Fruit fly (Drosophila melanogaster) whole organism, embryonic: Measurements from ENCODE around the gene CG13840.

ENCODE experiments used
- ATbp ChIP-seq: fragments of 200-800 bp; sonication (Bioruptor generic); optimal IDR thresholded peaks from 2 replicates; lab custom pipeline; 2017; ENCODE audit warnings: missing biosample characterization, mild to moderate bottlenecking, missing genetic modification characterization, missing genetic modification reagents
- CG11085 ChIP-seq: fragments of 200-800 bp; sonication (Bioruptor generic); IDR thresholded peaks from 2 replicates; pipeline ENCODE4 v1.3.6; 2022; ENCODE audit warnings: missing biosample characterization, missing genetic modification characterization
- CG11398 ChIP-seq: fragments of 200-800 bp; sonication (Bioruptor generic); optimal IDR thresholded peaks from 2 replicates; lab custom pipeline; 2016; ENCODE audit warnings: missing biosample characterization, missing genetic modification characterization
- CG11456 ChIP-seq: fragments of 200-800 bp; sonication (Bioruptor generic); IDR thresholded peaks from 3 replicates; pipeline ENCODE4 v1.3.6; 2022; ENCODE audit warnings: missing biosample characterization, missing genetic modification characterization
- CG11560 ChIP-seq: fragments of 200-800 bp; sonication (Bioruptor generic); IDR thresholded peaks from 3 replicates; pipeline ENCODE4 v1.3.6; 2022; ENCODE audit warnings: missing biosample characterization, missing genetic modification characterization
- CG11696 ChIP-seq: fragments of 200-800 bp; sonication (Bioruptor generic); IDR thresholded peaks from 2 replicates; pipeline ENCODE4 v1.3.6; 2022; ENCODE audit warnings: missing biosample characterization, missing genetic modification characterization
- CG11723 ChIP-seq: fragments of 200-800 bp; sonication (Bioruptor generic); optimal IDR thresholded peaks from 2 replicates; lab custom pipeline; 2017; ENCODE audit warnings: missing biosample characterization, mild to moderate bottlenecking, missing genetic modification characterization
- CG13775 ChIP-seq: fragments of 200-800 bp; sonication (Bioruptor generic); optimal IDR thresholded peaks from 3 replicates; lab custom pipeline; 2017; ENCODE audit warnings: missing biosample characterization, mild to moderate bottlenecking, missing genetic modification characterization
- CG14860 ChIP-seq: fragments of 200-800 bp; sonication (Bioruptor generic); IDR thresholded peaks from 3 replicates; pipeline ENCODE4 v1.3.6; 2022; ENCODE audit warnings: missing biosample characterization, missing genetic modification characterization; ENCODE audit not compliant: partially characterized antibody
- CG14965 ChIP-seq: fragments of 200-800 bp; sonication (Bioruptor generic); optimal IDR thresholded peaks from 2 replicates; lab custom pipeline; 2016; ENCODE audit warnings: missing biosample characterization, missing genetic modification characterization, borderline replicate concordance
- CG15269 ChIP-seq: fragments of 200-800 bp; sonication (Bioruptor generic); optimal IDR thresholded peaks from 2 replicates; lab custom pipeline; 2018; ENCODE audit warnings: missing biosample characterization, mild to moderate bottlenecking, missing genetic modification characterization, moderate library complexity
- CG1602 ChIP-seq: fragments of 200-800 bp; sonication (Bioruptor generic); optimal IDR thresholded peaks from 3 replicates; lab custom pipeline; 2016; ENCODE audit warnings: missing biosample characterization, missing genetic modification characterization
- CG16779 ChIP-seq: fragments of 200-800 bp; sonication (Bioruptor generic); IDR thresholded peaks from 2 replicates; pipeline ENCODE4 v1.3.6; 2022; ENCODE audit warnings: missing biosample characterization, missing genetic modification characterization
- CG2116 ChIP-seq: fragments of 200-800 bp; sonication (Bioruptor generic); optimal IDR thresholded peaks from 3 replicates; lab custom pipeline; 2018; ENCODE audit warnings: missing biosample characterization, mild to moderate bottlenecking, missing genetic modification characterization
- CG33213 ChIP-seq: fragments of 200-800 bp; sonication (Bioruptor generic); optimal IDR thresholded peaks from 3 replicates; lab custom pipeline; 2016; ENCODE audit warnings: missing biosample characterization, missing genetic modification characterization
- CG33557 ChIP-seq: fragments of 200-800 bp; sonication (Bioruptor generic); optimal IDR thresholded peaks from 2 replicates; lab custom pipeline; 2019; ENCODE audit warnings: missing biosample characterization, mild to moderate bottlenecking, missing genetic modification characterization, moderate library complexity
- CG34422 ChIP-seq: fragments of 200-800 bp; sonication (Bioruptor generic); IDR thresholded peaks from 3 replicates; pipeline ENCODE4 v1.3.6; 2022; ENCODE audit warnings: missing biosample characterization, missing genetic modification characterization
- CG3838 ChIP-seq: fragments of 200-800 bp; sonication (Bioruptor generic); optimal IDR thresholded peaks from 3 replicates; lab custom pipeline; 2016; ENCODE audit warnings: missing biosample characterization, missing genetic modification characterization
- CG5953 ChIP-seq: fragments of 200-800 bp; sonication (Bioruptor generic); IDR thresholded peaks from 2 replicates; pipeline ENCODE4 v1.3.6; 2022; ENCODE audit warnings: missing biosample characterization, missing genetic modification characterization
- CG8359 ChIP-seq: fragments of 200-800 bp; sonication (Bioruptor generic); optimal IDR thresholded peaks from 2 replicates; lab custom pipeline; 2017; ENCODE audit warnings: missing biosample characterization, mild to moderate bottlenecking, missing genetic modification characterization, borderline replicate concordance
- CG9932 ChIP-seq: fragments of 200-800 bp; sonication (Bioruptor generic); IDR thresholded peaks from 2 replicates; pipeline ENCODE4 v1.3.6; 2022; ENCODE audit warnings: missing biosample characterization, missing genetic modification characterization
- D19B ChIP-seq: fragments of 200-800 bp; sonication (Bioruptor generic); optimal IDR thresholded peaks from 2 replicates; lab custom pipeline; 2017; ENCODE audit warnings: missing biosample characterization, mild to moderate bottlenecking, missing genetic modification characterization
- Dbx ChIP-seq: fragments of 200-800 bp; sonication (Bioruptor generic); IDR thresholded peaks from 3 replicates; pipeline ENCODE4 v1.3.6; 2022; ENCODE audit warnings: missing biosample characterization, missing genetic modification characterization
- Eip74EF ChIP-seq, 2 experiments: fragments of 200-800 bp in 1 of 2; fragments of >200 bp in 1 of 2; sonication (Bioruptor generic) in 1 of 2; optimal IDR thresholded peaks; 2 replicates each; lab custom pipeline; 2017 to 2019; ENCODE audit warnings: missing biosample characterization in 2 of 2, missing genetic modification characterization in 2 of 2, mild to moderate bottlenecking in 1 of 2, moderate library complexity in 1 of 2
- Fer2 ChIP-seq: fragments of 200-800 bp; sonication (Bioruptor generic); optimal IDR thresholded peaks from 2 replicates; lab custom pipeline; 2018; ENCODE audit warnings: missing biosample characterization, mild to moderate bottlenecking, missing genetic modification characterization, moderate library complexity
- H2.0 ChIP-seq: fragments of 200-800 bp; sonication (Bioruptor generic); IDR thresholded peaks from 2 replicates; pipeline ENCODE4 v1.3.6; 2022; ENCODE audit warnings: missing biosample characterization, missing genetic modification characterization
- Opbp ChIP-seq: fragments of 200-800 bp; sonication (Bioruptor generic); IDR thresholded peaks from 3 replicates; pipeline ENCODE4 v1.3.6; 2022; ENCODE audit warnings: missing biosample characterization, missing genetic modification characterization; ENCODE audit not compliant: partially characterized antibody
- PHDP ChIP-seq: fragments of 200-800 bp; sonication (Bioruptor generic); optimal IDR thresholded peaks from 3 replicates; lab custom pipeline; 2018; ENCODE audit warnings: missing biosample characterization, mild to moderate bottlenecking, missing genetic modification characterization, moderate library complexity
- Ravus ChIP-seq: fragments of 200-800 bp; sonication (Bioruptor generic); IDR thresholded peaks from 2 replicates; pipeline ENCODE4 v1.3.6; 2022; ENCODE audit warnings: missing biosample characterization, missing genetic modification characterization
- Rx ChIP-seq: fragments of 200-800 bp; sonication (Bioruptor generic); IDR thresholded peaks from 2 replicates; pipeline ENCODE4 v1.3.6; 2022; ENCODE audit warnings: missing biosample characterization, missing genetic modification characterization
- Tbp ChIP-seq: fragments of >200 bp; optimal IDR thresholded peaks from 2 replicates; lab custom pipeline; 2018; ENCODE audit warnings: missing biosample characterization, missing genetic modification characterization
- ap ChIP-seq: fragments of 200-800 bp; sonication (Bioruptor generic); IDR thresholded peaks from 2 replicates; pipeline ENCODE4 v1.3.6; 2022; ENCODE audit warnings: missing biosample characterization, missing genetic modification characterization
- chif ChIP-seq, 2 experiments: fragments of 200-800 bp; sonication (Bioruptor generic); optimal IDR thresholded peaks; 3 replicates each; lab custom pipeline; 2016; ENCODE audit warnings: missing biosample characterization in 2 of 2, missing genetic modification characterization in 2 of 2
- corto ChIP-seq: fragments of 200-800 bp; sonication (Bioruptor generic); optimal IDR thresholded peaks from 2 replicates; lab custom pipeline; 2016; ENCODE audit warnings: missing biosample characterization, mild to moderate bottlenecking, missing genetic modification characterization, moderate library complexity
- croc ChIP-seq: fragments of 200-800 bp; sonication (Bioruptor generic); conservative IDR thresholded peaks from 3 replicates; pipeline ENCODE4 v1.3.6; 2022; ENCODE audit warnings: missing biosample characterization, missing genetic modification characterization
- crp ChIP-seq, 2 experiments: fragments of 200-800 bp; sonication (Bioruptor generic); optimal IDR thresholded peaks; 2 replicates in 1 of 2; 3 replicates in 1 of 2; lab custom pipeline; 2017; ENCODE audit warnings: missing biosample characterization in 2 of 2, missing genetic modification characterization in 2 of 2, mild to moderate bottlenecking in 1 of 2, moderate library complexity in 1 of 2
- dati ChIP-seq: fragments of 200-800 bp; sonication (Bioruptor generic); IDR thresholded peaks from 2 replicates; pipeline ENCODE4 v1.3.6; 2022; ENCODE audit warnings: missing biosample characterization, missing genetic modification characterization
- gcm2 ChIP-seq: fragments of 200-800 bp; sonication (Bioruptor generic); optimal IDR thresholded peaks from 2 replicates; lab custom pipeline; 2016; ENCODE audit warnings: missing biosample characterization, missing genetic modification characterization
- grau ChIP-seq: fragments of 200-800 bp; optimal IDR thresholded peaks from 3 replicates; lab custom pipeline; 2019; ENCODE audit warnings: missing biosample characterization, mild to moderate bottlenecking, missing genetic modification characterization, moderate library complexity
- nmo ChIP-seq: fragments of 200-800 bp; sonication (Bioruptor generic); optimal IDR thresholded peaks from 2 replicates; lab custom pipeline; 2018; ENCODE audit warnings: missing biosample characterization, mild to moderate bottlenecking, missing genetic modification characterization, moderate library complexity
- phol ChIP-seq: fragments of 200-800 bp; sonication (Bioruptor generic); optimal IDR thresholded peaks from 3 replicates; lab custom pipeline; 2018; ENCODE audit warnings: missing biosample characterization, mild to moderate bottlenecking, missing genetic modification characterization, moderate library complexity
- run ChIP-seq: fragments of 200-800 bp; sonication (Bioruptor generic); optimal IDR thresholded peaks from 3 replicates; lab custom pipeline; 2018; ENCODE audit warnings: missing biosample characterization, mild to moderate bottlenecking, missing genetic modification characterization
- sc ChIP-seq, 3 experiments: fragments of >200 bp in 2 of 3; fragments of 200-800 bp in 1 of 3; sonication (Bioruptor generic) in 1 of 3; optimal IDR thresholded peaks; 2 replicates in 2 of 3; 3 replicates in 1 of 3; lab custom pipeline; 2017; ENCODE audit warnings: mild to moderate bottlenecking in 1 of 3, missing biosample characterization in 1 of 3, missing genetic modification characterization in 1 of 3, missing genetic modification reagents in 1 of 3
- sr ChIP-seq: fragments of 200-800 bp; sonication (Bioruptor generic); IDR thresholded peaks from 3 replicates; pipeline ENCODE4 v1.3.6; 2022; ENCODE audit warnings: missing biosample characterization, missing genetic modification characterization
- sug ChIP-seq: fragments of 200-800 bp; optimal IDR thresholded peaks from 2 replicates; lab custom pipeline; 2019; ENCODE audit warnings: missing biosample characterization, mild to moderate bottlenecking, missing genetic modification characterization, moderate library complexity
- tap ChIP-seq: fragments of 200-800 bp; optimal IDR thresholded peaks from 3 replicates; lab custom pipeline; 2019; ENCODE audit warnings: missing biosample characterization, mild to moderate bottlenecking, missing genetic modification characterization, moderate library complexity
- tll ChIP-seq, 2 experiments: fragments of 200-800 bp in 1 of 2; fragments of >200 bp in 1 of 2; sonication (Bioruptor generic) in 1 of 2; optimal IDR thresholded peaks; 2 replicates each; lab custom pipeline; 2017 to 2019; ENCODE audit warnings: missing biosample characterization in 2 of 2, missing genetic modification characterization in 2 of 2, mild to moderate bottlenecking in 1 of 2, moderate library complexity in 1 of 2
- trem ChIP-seq: fragments of 200-800 bp; optimal IDR thresholded peaks from 3 replicates; lab custom pipeline; 2019; ENCODE audit warnings: missing biosample characterization, mild to moderate bottlenecking, missing genetic modification characterization, moderate library complexity
- zfh1 ChIP-seq: fragments of 200-800 bp; sonication (Bioruptor generic); IDR thresholded peaks from 3 replicates; pipeline ENCODE4 v1.3.6; 2022; ENCODE audit warnings: missing biosample characterization, missing genetic modification characterization

Gene CG13840

dm6 chr3R:22861982-22862381 is 46.0 kb upstream of the CG13840 start (continued):
- TF ChIP-seq Eip74EF (GFP tag; optimal IDR thresholded peaks at IDR 0.05; lab: Kevin White, UChicago) (no peak), sr (no peak), sug (tag; lab: Kevin White, UChicago) (peak; percentile 42), CG11696 (GFP tag; lab: Robert Waterston, UW) (0 out of 2 replicates have a peak, but pooled peaks have one; percentile 18), trem (tag; lab: Kevin White, UChicago) (peak; percentile 8), chif (GFP tag; optimal IDR thresholded peaks at IDR 0.05; lab: Kevin White, UChicago) (peak in 1 of 2 experiments; percentile 13), CG15269 (tag; lab: Kevin White, UChicago) (peak; percentile 60), CG11723 (peak; percentile 28), gcm2 (GFP tag; lab: Kevin White, UChicago) (no peak), CG5953 (GFP tag; lab: Robert Waterston, UW) (no peak), ATbp (peak; percentile 70), D19B (GFP tag; lab: Kevin White, UChicago) (no peak), CG1602 (GFP tag; lab: Kevin White, UChicago) (no peak), Fer2 (no peak), CG9932 (GFP tag; lab: Robert Waterston, UW) (no peak; the same call in 1 of the 2 replicates), sc (optimal IDR thresholded peaks at IDR 0.05; lab: Kevin White, UChicago) (no peak), sc (GFP tag; optimal IDR thresholded peaks at IDR 0.05; lab: Kevin White, UChicago) (peak; percentile 24), PHDP (peak; percentile 54), crp (GFP tag; optimal IDR thresholded peaks at IDR 0.05; lab: Kevin White, UChicago) (no peak), CG14965 (GFP tag; lab: Kevin White, UChicago) (no peak), CG11085 (GFP tag; lab: Robert Waterston, UW) (peak; percentile 29; the same call in 1 of the 2 replicates), CG34422 (GFP tag; lab: Robert Waterston, UW) (peak; percentile 53; the same call in 2 of the 3 replicates), CG16779 (GFP tag; lab: Robert Waterston, UW) (no peak), Ravus (no peak; the same call in 1 of the 2 replicates), Opbp (GFP tag; lab: Robert Waterston, UW) (no peak), ap (GFP tag; lab: Robert Waterston, UW) (peak; percentile 49), grau (tag; lab: Kevin White, UChicago) (peak; percentile 65), CG33213 (GFP tag; lab: Kevin White, UChicago) (no peak), CG3838 (no peak), dati (GFP tag; lab: Robert Waterston, UW) (no peak), croc (peak; percentile 36; the same call in 2 of the 3 replicates), Rx (peak; percentile 44; the same call in 1 of the 2 replicates), CG8359 (GFP tag; lab: Kevin White, UChicago) (no peak), CG2116 (no peak), CG33557 (GFP tag; lab: Kevin White, UChicago) (peak; percentile 12), Tbp (GFP tag; lab: Kevin White, UChicago) (no peak), CG14860 (no peak), H2.0 (GFP tag; lab: Robert Waterston, UW) (peak; percentile 53), CG13775 (GFP tag; lab: Kevin White, UChicago) (peak; percentile 14), corto (GFP tag; lab: Kevin White, UChicago) (no peak), phol (tag; lab: Kevin White, UChicago) (peak; percentile 54), CG11456 (GFP tag; lab: Robert Waterston, UW) (peak; percentile 61), tll (GFP tag; optimal IDR thresholded peaks at IDR 0.05; lab: Kevin White, UChicago) (no peak), nmo (GFP tag; lab: Kevin White, UChicago) (peak; percentile 44), Dbx (GFP tag; lab: Robert Waterston, UW) (peak; percentile 60; the same call in 1 of the 3 replicates), tap (tag; lab: Kevin White, UChicago) (peak; percentile 47), run (tag; lab: Kevin White, UChicago) (peak; percentile 32), CG11560 (tag; lab: Robert Waterston, UW) (no peak), zfh1 (GFP tag; lab: Robert Waterston, UW) (peak; percentile 63; the same call in 2 of the 3 replicates), CG11398 (GFP tag; lab: Kevin White, UChicago) (no peak)
